Worm (Caenorhabditis elegans): Measurements from ENCODE around the gene K05F1.9.

ce11 chrII:5841866-5842265, 40.9 kb upstream of the K05F1.9 start, which contains the start of gene nep-25:
- TF ChIP-seq pha-4 (tag; optimal IDR thresholded peaks at IDR 0.05) (no peak), hlh-8 (tag; optimal IDR thresholded peaks at IDR 0.05) (no peak), hlh-15 (tag; optimal IDR thresholded peaks at IDR 0.05) (no peak), pha-2 (tag; optimal IDR thresholded peaks at IDR 0.05) (no peak), ama-1 (optimal IDR thresholded peaks at IDR 0.05) (no peak), hlh-6 (tag; optimal IDR thresholded peaks at IDR 0.05) (no peak)

Data from whole organism, late embryonic.